Worm (Caenorhabditis elegans) whole organism, L1 larva: ENCODE results near the gene Y54F10BM.9.

Source experiments
- ama-1 ChIP-seq: fragments of 150-350 bp; optimal IDR thresholded peaks from 2 replicates; lab custom pipeline; 2014
- fos-1 ChIP-seq: fragments of 150-350 bp; optimal IDR thresholded peaks from 2 replicates; lab custom pipeline; 2014; ENCODE audit warnings: missing biosample characterization, missing genetic modification characterization
- lsy-2 ChIP-seq, 2 experiments: fragments of 150-350 bp; optimal IDR thresholded peaks; 2 replicates each; lab custom pipeline; 2014; ENCODE audit warnings: missing biosample characterization in 2 of 2, missing genetic modification characterization in 2 of 2
- unc-130 ChIP-seq: fragments of 150-350 bp; optimal IDR thresholded peaks from 2 replicates; lab custom pipeline; 2017; ENCODE audit warnings: missing biosample characterization, missing genetic modification characterization, inconsistent platforms
- xbp-1 ChIP-seq: sonication (generic microtip); optimal IDR thresholded peaks from 2 replicates; lab custom pipeline; 2016; ENCODE audit warnings: missing genetic modification characterization, missing compliant biosample characterization
- zag-1 ChIP-seq: fragments of 150-350 bp; optimal IDR thresholded peaks from 2 replicates; lab custom pipeline; 2014; ENCODE audit warnings: missing biosample characterization, missing genetic modification characterization
- ztf-4 ChIP-seq: fragments of 150-350 bp; optimal IDR thresholded peaks from 2 replicates; lab custom pipeline; 2014; ENCODE audit warnings: missing biosample characterization, missing genetic modification characterization

DNA sequence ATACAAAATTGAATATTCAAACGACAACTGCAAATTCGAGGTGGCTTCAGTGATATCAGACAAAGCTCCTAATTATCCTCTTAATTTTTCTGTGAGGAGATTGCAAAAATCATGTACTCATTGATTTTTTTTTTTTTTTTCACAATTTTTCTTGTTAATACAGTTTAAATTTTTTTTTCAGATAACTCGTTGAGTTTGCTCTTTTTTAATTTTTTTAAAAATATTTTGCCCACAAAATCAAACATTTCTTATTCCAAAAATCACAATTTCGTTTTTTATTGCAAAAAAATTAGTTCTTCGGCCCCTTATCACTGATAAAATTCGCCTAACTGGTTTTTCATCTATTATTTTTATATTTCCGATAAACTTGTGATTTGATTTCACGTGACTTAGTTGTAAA lies 27.9 kb downstream of the Y54F10BM.9 start, which contains the start of gene Y54F10BM.21:
- TF ChIP-seq ama-1 (lab: Kevin White, UChicago) (no peak), zag-1 (tag; lab: Kevin White, UChicago) (no peak), ztf-4 (no peak), lsy-2 (tag; optimal IDR thresholded peaks at IDR 0.05; lab: Kevin White, UChicago) (no peak), xbp-1 (tag; lab: Kevin White, UChicago) (no peak), unc-130 (no peak), fos-1 (tag; lab: Kevin White, UChicago) (no peak)
